Worm (Caenorhabditis elegans): ENCODE data around the gene mboa-6.

DNA sequence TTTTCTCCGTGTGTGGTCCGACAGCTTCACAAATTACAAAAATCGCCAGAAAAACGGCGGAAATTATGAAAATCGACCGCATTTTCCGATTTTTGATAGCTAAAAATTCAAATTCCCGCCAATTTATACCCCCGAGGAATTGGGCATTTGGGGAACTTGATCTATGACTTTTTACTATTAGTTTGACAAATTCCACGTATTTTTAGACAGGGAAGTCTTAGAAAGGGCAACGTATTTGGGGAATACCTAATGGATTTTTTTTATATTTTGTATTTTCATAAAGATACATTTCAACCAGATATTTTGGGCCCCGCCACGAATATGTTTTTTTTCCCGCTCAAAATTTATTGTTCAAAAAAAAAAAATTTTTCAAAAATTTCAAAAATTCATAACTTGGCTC is 23.1 kb upstream of the mboa-6 start, which contains the start of gene Y39A3B.7:
- TF ChIP-seq klf-2 (GFP tag; conservative IDR thresholded peaks at IDR 0.05) = no peak
- TF ChIP-seq tab-1 (GFP tag; IDR thresholded peaks at IDR 0.05) = no peak
- TF ChIP-seq ref-1 (GFP tag; conservative IDR thresholded peaks at IDR 0.05) = no peak
- no peak for TF ChIP-seq cog-1 (tag; optimal IDR thresholded peaks at IDR 0.05)
- no peak for TF ChIP-seq flt-1 (GFP tag; IDR thresholded peaks at IDR 0.05)

All from whole organism, midembryonic.